Fruit fly (Drosophila melanogaster): ENCODE measurements around the gene CG5880.

CG5880 gene

dm6 chr3R:27130551-27131161, 14.1 kb downstream of the CG5880 start (continued):
- TF ChIP-seq CG10979 (tag; optimal IDR thresholded peaks at IDR 0.05) (no peak), Ets65A (GFP tag) (no peak), CG17612 (GFP tag; IDR thresholded peaks at IDR 0.05) (no peak), Dref (GFP tag; IDR thresholded peaks at IDR 0.05) (no peak), CG12769 (tag; optimal IDR thresholded peaks at IDR 0.05) (peak; percentile 65), mirr (GFP tag; optimal IDR thresholded peaks at IDR 0.05) (peak; percentile 19), ase (GFP tag; IDR thresholded peaks at IDR 0.05) (no peak), NC2β (GFP tag; optimal IDR thresholded peaks at IDR 0.05) (no peak), crol (GFP tag; IDR thresholded peaks at IDR 0.05) (peak; percentile 77), ranshi (GFP tag; IDR thresholded peaks at IDR 0.05) (no peak), CG15269 (tag; optimal IDR thresholded peaks at IDR 0.05) (peak; percentile 23), ewg (GFP tag; optimal IDR thresholded peaks at IDR 0.05) (no peak), CG10543 (GFP tag; optimal IDR thresholded peaks at IDR 0.05) (peak; percentile 37), CG34422 (GFP tag; IDR thresholded peaks at IDR 0.05) (no peak), bowl (GFP tag; IDR thresholded peaks at IDR 0.05) (no peak), Adf1 (GFP tag; IDR thresholded peaks at IDR 0.05) (peak; percentile 36; the same call in 1 of the 2 replicates), Nf-YA (GFP tag; IDR thresholded peaks at IDR 0.05) (no peak), dm (GFP tag; optimal IDR thresholded peaks at IDR 0.05) (no peak), tap (tag; optimal IDR thresholded peaks at IDR 0.05) (no peak), dati (GFP tag; IDR thresholded peaks at IDR 0.05) (no peak), CG7357 (GFP tag; IDR thresholded peaks at IDR 0.05) (no peak), otp (GFP tag; IDR thresholded peaks at IDR 0.05) (0 out of 3 replicates have a peak, but pooled peaks have one; percentile 17), chif (GFP tag; optimal IDR thresholded peaks at IDR 0.05) (no peak), dysf (GFP tag; IDR thresholded peaks at IDR 0.05) (no peak), Pdp1 (GFP tag; optimal IDR thresholded peaks at IDR 0.05) (no peak), NC2α (GFP tag; optimal IDR thresholded peaks at IDR 0.05) (no peak)

- TF ChIP-seq odd (GFP tag; optimal IDR thresholded peaks at IDR 0.05) (peak; percentile 36), Taf1 (GFP tag; IDR thresholded peaks at IDR 0.05) (peak; percentile 42; the same call in 1 of the 2 replicates), D (optimal IDR thresholded peaks at IDR 0.05) (no peak), D (GFP tag; optimal IDR thresholded peaks at IDR 0.05) (no peak), pfk (GFP tag; optimal IDR thresholded peaks at IDR 0.05) (no peak), Asciz (GFP tag; optimal IDR thresholded peaks at IDR 0.05) (peak; percentile 35), seq (GFP tag; IDR thresholded peaks at IDR 0.05) (peak; percentile 73; the same call in 1 of the 2 replicates), CG34376 (GFP tag; optimal IDR thresholded peaks at IDR 0.05) (peak; percentile 63), CG11085 (GFP tag; IDR thresholded peaks at IDR 0.05) (peak; percentile 46; the same call in 1 of the 2 replicates), stc (GFP tag; IDR thresholded peaks at IDR 0.05) (peak; percentile 25; the same call in 1 of the 2 replicates), org-1 (GFP tag; optimal IDR thresholded peaks at IDR 0.05) (peak; percentile 60), CG3847 (GFP tag; IDR thresholded peaks at IDR 0.05) (no peak), HmgZ (tag; optimal IDR thresholded peaks at IDR 0.05) (peak; percentile 54), mirr (GFP tag; optimal IDR thresholded peaks at IDR 0.05) (peak; percentile 54), sug (tag; optimal IDR thresholded peaks at IDR 0.05) (peak; percentile 0), Oaz (GFP tag; IDR thresholded peaks at IDR 0.05) (no peak), Ravus (GFP tag; IDR thresholded peaks at IDR 0.05) (no peak), CG8281 (tag; optimal IDR thresholded peaks at IDR 0.05) (no peak), CG30403 (GFP tag; optimal IDR thresholded peaks at IDR 0.05) (no peak), CG10274 (GFP tag; optimal IDR thresholded peaks at IDR 0.05) (peak; percentile 25), CG2202 (tag; optimal IDR thresholded peaks at IDR 0.05) (no peak), CG18619 (GFP tag; optimal IDR thresholded peaks at IDR 0.05) (peak; percentile 43), lab (GFP tag; optimal IDR thresholded peaks at IDR 0.05) (peak; percentile 87), CG10543 (GFP tag; optimal IDR thresholded peaks at IDR 0.05) (peak; percentile 57), hb (GFP tag; IDR thresholded peaks at IDR 0.05; ENCODE audit: partially characterized antibody) (no peak), ERR (GFP tag; optimal IDR thresholded peaks at IDR 0.05) (peak; percentile 47), CG12299 (tag; optimal IDR thresholded peaks at IDR 0.05) (peak; percentile 8), eyg (GFP tag; optimal IDR thresholded peaks at IDR 0.05) (peak; percentile 43)
Measured at dm6 chr3R:27131408-27131807, 14.9 kb downstream of the CG5880 start.

Data from whole organism, embryonic.